Worm (Caenorhabditis elegans) whole organism, L4 larva: Measurements from ENCODE around the gene R07E5.5.

Experiments used
- nhr-10 ChIP-seq: fragments of 150-350 bp; optimal IDR thresholded peaks from 2 replicates; lab custom pipeline; 2014; ENCODE audit warnings: missing biosample characterization, missing genetic modification characterization
- nhr-28 ChIP-seq: fragments of 150-350 bp; optimal IDR thresholded peaks from 2 replicates; lab custom pipeline; 2014; ENCODE audit warnings: missing biosample characterization, missing genetic modification characterization
- zag-1 ChIP-seq: fragments of 150-350 bp; optimal IDR thresholded peaks from 2 replicates; lab custom pipeline; 2014; ENCODE audit warnings: missing biosample characterization, missing genetic modification characterization

DNA sequence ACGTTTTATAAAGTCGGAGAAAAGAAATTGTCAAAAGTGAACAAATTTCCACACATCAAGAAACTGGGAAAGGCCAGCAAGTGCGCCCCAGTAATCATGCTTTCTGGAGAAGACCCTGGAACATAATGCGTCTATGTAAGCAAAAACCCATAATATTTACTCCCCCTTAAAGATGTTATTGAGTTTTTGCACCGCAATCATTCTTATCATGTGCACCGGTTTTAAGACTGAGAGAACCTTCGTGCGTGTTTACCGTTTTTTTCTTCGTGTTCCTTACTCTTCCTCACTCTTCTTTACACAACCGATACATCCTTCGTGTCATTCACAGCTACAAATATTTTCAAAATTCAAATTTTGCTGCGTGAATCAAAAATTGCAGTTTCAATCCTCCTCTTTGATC is 24.3 kb upstream of the R07E5.5 start:
- TF ChIP-seq nhr-28 (tag; lab: Kevin White, UChicago) (no peak), nhr-10 (tag; lab: Kevin White, UChicago) (no peak), zag-1 (tag; lab: Kevin White, UChicago) (no peak)
